Worm (Caenorhabditis elegans) whole organism, L4 larva: ENCODE data around the gene sri-67.
"Not testable (repeated sequence)": the region's sequence is repeated elsewhere in the genome, so short reads cannot be mapped to it uniquely, and the experiment has no call there.

Experiments
- F49E8.2 ChIP-seq: sonication (generic microtip); optimal IDR thresholded peaks from 2 replicates; lab custom pipeline; 2016; ENCODE audit warnings: missing compliant biosample characterization, mild to moderate bottlenecking, missing genetic modification characterization, borderline replicate concordance
- cey-2 ChIP-seq: sonication (generic microtip); optimal IDR thresholded peaks from 3 replicates; lab custom pipeline; 2017; ENCODE audit warnings: missing genetic modification characterization, mild to moderate bottlenecking, missing compliant biosample characterization, antibody characterized with exemption, borderline replicate concordance; ENCODE audit not compliant: insufficient read depth
- daf-16 ChIP-seq, 3 experiments: sonication (generic microtip); optimal IDR thresholded peaks; 2 replicates each; lab custom pipeline; 2016 to 2017; ENCODE audit warnings: missing genetic modification characterization in 3 of 3, missing genetic modification reagents in 3 of 3, mild to moderate bottlenecking in 2 of 3, missing compliant biosample characterization in 2 of 3, missing biosample characterization in 1 of 3, moderate library complexity in 1 of 3
- dmd-9 ChIP-seq: fragments of 200-800 bp; sonication (Bioruptor generic); IDR thresholded peaks from 2 replicates; pipeline ENCODE4 v1.3.6; 2022; ENCODE audit warnings: missing genetic modification reagents, missing genetic modification characterization, missing compliant biosample characterization
- egl-27 ChIP-seq: sonication (generic microtip); optimal IDR thresholded peaks from 3 replicates; lab custom pipeline; 2017; ENCODE audit warnings: missing biosample characterization, missing genetic modification reagents, missing genetic modification characterization
- lsy-2 ChIP-seq, 2 experiments: fragments of 150-350 bp in 1 of 2; sonication (generic microtip) in 1 of 2; optimal IDR thresholded peaks; 2 replicates each; lab custom pipeline; 2014 to 2017; ENCODE audit warnings: missing biosample characterization in 2 of 2, missing genetic modification characterization in 2 of 2
- madf-5 ChIP-seq, 2 experiments: fragments of 200-800 bp; sonication (Bioruptor generic); IDR thresholded peaks; 2 replicates each; pipeline ENCODE4 v1.3.6; 2022; ENCODE audit warnings: missing compliant biosample characterization in 2 of 2, missing genetic modification characterization in 2 of 2
- nhr-11 ChIP-seq: fragments of 150-350 bp; optimal IDR thresholded peaks from 2 replicates; lab custom pipeline; 2014; ENCODE audit warnings: missing biosample characterization, missing genetic modification characterization
- nhr-237 ChIP-seq: sonication (generic microtip); optimal IDR thresholded peaks from 2 replicates; lab custom pipeline; 2017; ENCODE audit warnings: missing biosample characterization, missing genetic modification characterization
- pha-4 ChIP-seq, 2 experiments: fragments of 150-350 bp in 1 of 2; fragments of 200-800 bp in 1 of 2; sonication (Bioruptor generic) in 1 of 2; IDR thresholded peaks in 1 of 2; optimal IDR thresholded peaks in 1 of 2; 2 replicates each; pipeline versions ENCODE4 v1.3.6 to Lab custom; 2014 to 2022; ENCODE audit warnings: missing genetic modification characterization in 2 of 2, missing genetic modification reagents in 2 of 2, missing biosample characterization in 1 of 2, missing compliant biosample characterization in 1 of 2
- php-3 ChIP-seq: fragments of 200-800 bp; sonication (Bioruptor generic); IDR thresholded peaks from 2 replicates; pipeline ENCODE4 v1.3.6; 2022; ENCODE audit warnings: missing genetic modification reagents, missing genetic modification characterization, missing compliant biosample characterization
- set-16 ChIP-seq: fragments of 200-800 bp; sonication (Bioruptor generic); IDR thresholded peaks from 2 replicates; pipeline ENCODE4 v1.3.6; 2022; ENCODE audit warnings: missing genetic modification reagents, missing genetic modification characterization, missing compliant biosample characterization
- unc-62 ChIP-seq, 3 experiments: fragments of 150-350 bp in 1 of 3; sonication (generic microtip); optimal IDR thresholded peaks in 2 of 3; peaks in 1 of 3; 1 replicate in 1 of 3; 2 replicates in 2 of 3; lab custom pipeline; 2014 to 2017; ENCODE audit warnings: missing biosample characterization in 3 of 3, missing genetic modification characterization in 3 of 3, missing genetic modification reagents in 3 of 3, missing genotype in 1 of 3
- ztf-11 ChIP-seq: fragments of 150-350 bp; optimal IDR thresholded peaks from 2 replicates; lab custom pipeline; 2014; ENCODE audit warnings: missing biosample characterization, missing genetic modification characterization

ce11 chrV:19948993-19949392, 38.8 kb upstream of the sri-67 start, which contains the start of gene tmed-4:
- TF ChIP-seq php-3 (GFP tag; lab: Robert Waterston, UW); cey-2 (tag; lab: Kevin White, UChicago); lsy-2 (tag; optimal IDR thresholded peaks at IDR 0.05; lab: Kevin White, UChicago); egl-27; unc-62 (GFP tag; optimal IDR thresholded peaks at IDR 0.05 in 1 of 2; lab: Kevin White, UChicago); unc-62 (tag; optimal IDR thresholded peaks at IDR 0.05; lab: Kevin White, UChicago); dmd-9; madf-5 (GFP tag; IDR thresholded peaks at IDR 0.05; lab: Robert Waterston, UW); F49E8.2; set-16 (GFP tag; lab: Robert Waterston, UW); daf-16 (GFP tag; optimal IDR thresholded peaks at IDR 0.05; lab: Kevin White, UChicago); daf-16 (tag; optimal IDR thresholded peaks at IDR 0.05; lab: Kevin White, UChicago); nhr-237 (tag; lab: Kevin White, UChicago); pha-4 (GFP tag; IDR thresholded peaks at IDR 0.05; lab: Robert Waterston, UW); pha-4 (tag; optimal IDR thresholded peaks at IDR 0.05; lab: Kevin White, UChicago); ztf-11 (tag; lab: Kevin White, UChicago); nhr-11 (tag; lab: Kevin White, UChicago): not testable (repeated sequence)
